Worm (Caenorhabditis elegans) whole organism, L4 larva: ENCODE measurements around the gene F31F6.1.

Source experiments
- ama-1 ChIP-seq: fragments of 150-350 bp; optimal IDR thresholded peaks from 2 replicates; lab custom pipeline; 2014; ENCODE audit warnings: inconsistent platforms, mixed read lengths
- lin-13 ChIP-seq: fragments of 150-350 bp; optimal IDR thresholded peaks from 2 replicates; lab custom pipeline; 2014; ENCODE audit warnings: missing biosample characterization, missing genetic modification reagents, missing genetic modification characterization
- nhr-10 ChIP-seq: fragments of 150-350 bp; optimal IDR thresholded peaks from 2 replicates; lab custom pipeline; 2014; ENCODE audit warnings: missing biosample characterization, missing genetic modification characterization
- unc-39 ChIP-seq: sonication (generic microtip); optimal IDR thresholded peaks from 2 replicates; lab custom pipeline; 2017; ENCODE audit warnings: missing biosample characterization, missing genetic modification characterization
- zag-1 ChIP-seq: fragments of 150-350 bp; optimal IDR thresholded peaks from 2 replicates; lab custom pipeline; 2014; ENCODE audit warnings: missing biosample characterization, missing genetic modification characterization
- ztf-11 ChIP-seq: fragments of 150-350 bp; optimal IDR thresholded peaks from 2 replicates; lab custom pipeline; 2014; ENCODE audit warnings: missing biosample characterization, missing genetic modification characterization

ce11 chrX:14851904-14852303, 16.2 kb downstream of the F31F6.1 start:
- TF ChIP-seq lin-13 (GFP tag; lab: Kevin White, UChicago) (no peak), nhr-10 (tag; lab: Kevin White, UChicago) (no peak), unc-39 (tag; lab: Kevin White, UChicago) (no peak), ztf-11 (no peak), ama-1 (lab: Kevin White, UChicago) (no peak), zag-1 (no peak)
